Worm (Caenorhabditis elegans) whole organism, young adult: Measurements from ENCODE around the gene K10D11.5.

ENCODE experiments used
- B0261.1 ChIP-seq: sonication (generic microtip); optimal IDR thresholded peaks from 2 replicates; lab custom pipeline; 2016; ENCODE audit warnings: mild to moderate bottlenecking, missing genetic modification characterization, moderate library complexity, missing compliant biosample characterization
- B0336.3 ChIP-seq: fragments of 200-800 bp; sonication (Bioruptor generic); IDR thresholded peaks from 2 replicates; pipeline ENCODE4 v1.3.6; 2022; ENCODE audit warnings: missing genetic modification characterization, missing compliant biosample characterization
- F37B4.10 ChIP-seq: fragments of 200-800 bp; sonication (Bioruptor generic); IDR thresholded peaks from 2 replicates; pipeline ENCODE4 v1.3.6; 2022; ENCODE audit warnings: missing genetic modification characterization, missing compliant biosample characterization
- F49E8.2 ChIP-seq: sonication (generic microtip); optimal IDR thresholded peaks from 3 replicates; lab custom pipeline; 2017; ENCODE audit warnings: missing genetic modification characterization, mild to moderate bottlenecking, missing compliant biosample characterization, antibody characterized with exemption, moderate library complexity; ENCODE audit not compliant: insufficient read depth
- F52B5.7 ChIP-seq: sonication (generic microtip); optimal IDR thresholded peaks from 2 replicates; lab custom pipeline; 2016; ENCODE audit warnings: mild to moderate bottlenecking, missing genetic modification characterization, missing compliant biosample characterization
- F57C9.4 ChIP-seq: sonication (generic microtip); optimal IDR thresholded peaks from 2 replicates; lab custom pipeline; 2017; ENCODE audit warnings: mild to moderate bottlenecking, missing genetic modification characterization, missing compliant biosample characterization
- K11D2.4 ChIP-seq: fragments of 200-800 bp; sonication (Bioruptor generic); IDR thresholded peaks from 2 replicates; pipeline ENCODE4 v1.3.6; 2022; ENCODE audit warnings: missing genetic modification reagents, missing genetic modification characterization, missing compliant biosample characterization
- Y79H2A.3 ChIP-seq: fragments of 200-800 bp; sonication (Bioruptor generic); conservative IDR thresholded peaks from 2 replicates; pipeline ENCODE4 v1.3.6; 2022; ENCODE audit warnings: missing genetic modification reagents, missing genetic modification characterization, missing compliant biosample characterization
- ZK185.1 ChIP-seq: sonication (generic microtip); optimal IDR thresholded peaks from 2 replicates; lab custom pipeline; 2016; ENCODE audit warnings: mild to moderate bottlenecking, missing genetic modification characterization, missing compliant biosample characterization; ENCODE audit not compliant: poor library complexity, severe bottlenecking
- ama-1 ChIP-seq, 3 experiments: fragments of 150-350 bp in 1 of 3; sonication (generic microtip) in 2 of 3; optimal IDR thresholded peaks; 2 replicates each; lab custom pipeline; 2014 to 2018; ENCODE audit warnings: missing biosample characterization in 2 of 3, missing genetic modification characterization in 2 of 3, missing genetic modification reagents in 2 of 3
- athp-1 ChIP-seq: sonication (generic microtip); optimal IDR thresholded peaks from 2 replicates; lab custom pipeline; 2017; ENCODE audit warnings: mild to moderate bottlenecking, missing genetic modification characterization, missing compliant biosample characterization
- attf-6 ChIP-seq: fragments of 200-800 bp; sonication (Bioruptor generic); IDR thresholded peaks from 2 replicates; pipeline ENCODE4 v1.3.6; 2022; ENCODE audit warnings: missing genetic modification reagents, missing genetic modification characterization, missing compliant biosample characterization
- cebp-1 ChIP-seq, 2 experiments: fragments of 200-800 bp in 1 of 2; sonication (Bioruptor generic) in 1 of 2; sonication (generic microtip) in 1 of 2; IDR thresholded peaks in 1 of 2; optimal IDR thresholded peaks in 1 of 2; 2 replicates each; pipeline versions ENCODE4 v1.3.6 to Lab custom; 2017 to 2022; ENCODE audit warnings: missing compliant biosample characterization in 2 of 2, missing genetic modification characterization in 2 of 2, mild to moderate bottlenecking in 1 of 2, missing genetic modification reagents in 1 of 2, moderate library complexity in 1 of 2
- cebp-2 ChIP-seq: fragments of 200-800 bp; sonication (Bioruptor generic); IDR thresholded peaks from 2 replicates; pipeline ENCODE4 v1.3.6; 2022; ENCODE audit warnings: missing genetic modification characterization, missing compliant biosample characterization
- die-1 ChIP-seq: sonication (generic microtip); optimal IDR thresholded peaks from 2 replicates; lab custom pipeline; 2016; ENCODE audit warnings: missing genotype, mild to moderate bottlenecking, missing genetic modification characterization, missing compliant biosample characterization
- dpff-1 ChIP-seq: sonication (generic microtip); optimal IDR thresholded peaks from 2 replicates; lab custom pipeline; 2017; ENCODE audit warnings: mild to moderate bottlenecking, missing genetic modification characterization, missing compliant biosample characterization
- dpl-1 ChIP-seq: fragments of 150-350 bp; optimal IDR thresholded peaks from 2 replicates; lab custom pipeline; 2014; ENCODE audit warnings: missing biosample characterization, missing genetic modification reagents, missing genetic modification characterization
- egl-18 ChIP-seq: fragments of 200-800 bp; sonication (Bioruptor generic); IDR thresholded peaks from 2 replicates; pipeline ENCODE4 v1.3.6; 2022; ENCODE audit warnings: missing genetic modification reagents, missing genetic modification characterization, missing compliant biosample characterization
- egrh-3 ChIP-seq: fragments of 200-800 bp; sonication (Bioruptor generic); IDR thresholded peaks from 2 replicates; pipeline ENCODE4 v1.3.6; 2022; ENCODE audit warnings: missing genetic modification reagents, missing genetic modification characterization, missing compliant biosample characterization
- gei-17 ChIP-seq: fragments of 200-800 bp; sonication (Bioruptor generic); optimal IDR thresholded peaks from 2 replicates; lab custom pipeline; 2018; ENCODE audit warnings: mild to moderate bottlenecking, missing genetic modification characterization, missing compliant biosample characterization
- hlh-12 ChIP-seq: sonication (generic microtip); optimal IDR thresholded peaks from 2 replicates; lab custom pipeline; 2016; ENCODE audit warnings: missing genetic modification characterization, missing compliant biosample characterization
- hlh-26 ChIP-seq: fragments of 200-800 bp; sonication (Bioruptor generic); conservative IDR thresholded peaks from 2 replicates; pipeline ENCODE4 v1.3.6; 2022; ENCODE audit warnings: missing genetic modification reagents, missing genetic modification characterization, missing compliant biosample characterization
- hrde-1 ChIP-seq: sonication (generic microtip); optimal IDR thresholded peaks from 2 replicates; lab custom pipeline; 2016; ENCODE audit warnings: missing genetic modification characterization, mild to moderate bottlenecking, missing compliant biosample characterization, moderate library complexity, missing genotype, missing genetic modification reagents, borderline replicate concordance
- let-607 ChIP-seq, 2 experiments: fragments of 200-800 bp in 1 of 2; sonication (Bioruptor generic) in 1 of 2; sonication (generic microtip) in 1 of 2; optimal IDR thresholded peaks; 2 replicates each; lab custom pipeline; 2016 to 2018; ENCODE audit warnings: mild to moderate bottlenecking in 2 of 2, missing compliant biosample characterization in 2 of 2, missing genetic modification characterization in 2 of 2, moderate library complexity in 2 of 2, missing genotype in 1 of 2
- lin-26 ChIP-seq: fragments of 200-800 bp; sonication (Bioruptor generic); IDR thresholded peaks from 2 replicates; pipeline ENCODE4 v1.3.6; 2022; ENCODE audit warnings: missing genetic modification reagents, missing genetic modification characterization, missing compliant biosample characterization
- madf-3 ChIP-seq: fragments of 200-800 bp; sonication (Bioruptor generic); IDR thresholded peaks from 2 replicates; pipeline ENCODE4 v1.3.6; 2022; ENCODE audit warnings: missing genetic modification reagents, missing genetic modification characterization, missing compliant biosample characterization
- nhr-80 ChIP-seq: sonication (generic microtip); optimal IDR thresholded peaks from 2 replicates; lab custom pipeline; 2016; ENCODE audit warnings: missing genetic modification characterization, missing compliant biosample characterization
- rcor-1 ChIP-seq: fragments of 200-800 bp; sonication (Bioruptor generic); IDR thresholded peaks from 2 replicates; pipeline ENCODE4 v1.3.6; 2022; ENCODE audit warnings: missing genetic modification reagents, missing genetic modification characterization, missing compliant biosample characterization
- snpc-1.1 ChIP-seq: sonication (generic microtip); optimal IDR thresholded peaks from 2 replicates; lab custom pipeline; 2017; ENCODE audit warnings: missing genetic modification characterization, mild to moderate bottlenecking, missing compliant biosample characterization, antibody characterized with exemption, moderate library complexity, missing genotype, missing genetic modification reagents; ENCODE audit not compliant: insufficient read depth
- snpc-3.4 ChIP-seq: sonication (generic microtip); optimal IDR thresholded peaks from 2 replicates; lab custom pipeline; 2017; ENCODE audit warnings: missing genetic modification characterization, mild to moderate bottlenecking, missing compliant biosample characterization, antibody characterized with exemption, moderate library complexity, missing genotype, missing genetic modification reagents
- snpc-4 ChIP-seq, 5 experiments: fragments of 150-350 bp in 1 of 5; sonication (generic microtip) in 4 of 5; optimal IDR thresholded peaks; 2 replicates each; lab custom pipeline; 2014 to 2018; ENCODE audit warnings: missing genetic modification characterization in 5 of 5, missing biosample characterization in 3 of 5, antibody characterized with exemption in 2 of 5, mild to moderate bottlenecking in 2 of 5, missing compliant biosample characterization in 2 of 5, missing genotype in 2 of 5, moderate library complexity in 2 of 5, missing genetic modification reagents in 1 of 5
- tbp1 ChIP-seq: fragments of 200-800 bp; sonication (Bioruptor generic); optimal IDR thresholded peaks from 2 replicates; lab custom pipeline; 2018; ENCODE audit warnings: mild to moderate bottlenecking, missing genetic modification characterization, missing compliant biosample characterization
- xnd-1 ChIP-seq: sonication (generic microtip); optimal IDR thresholded peaks from 2 replicates; lab custom pipeline; 2016; ENCODE audit warnings: missing genotype, missing genetic modification reagents, missing genetic modification characterization, missing compliant biosample characterization
- zfh-2 ChIP-seq: fragments of 200-800 bp; sonication (Bioruptor generic); conservative IDR thresholded peaks from 2 replicates; pipeline ENCODE4 v1.3.6; 2022; ENCODE audit warnings: missing genetic modification reagents, missing genetic modification characterization, missing compliant biosample characterization
- ztf-22 ChIP-seq: fragments of 200-800 bp; sonication (Bioruptor generic); optimal IDR thresholded peaks from 2 replicates; lab custom pipeline; 2018; ENCODE audit warnings: mild to moderate bottlenecking, missing genetic modification characterization, moderate library complexity, missing compliant biosample characterization
- ztf-28 ChIP-seq: fragments of 200-800 bp; sonication (Bioruptor generic); IDR thresholded peaks from 2 replicates; pipeline ENCODE4 v1.3.6; 2022; ENCODE audit warnings: missing genetic modification reagents, missing genetic modification characterization, missing compliant biosample characterization

Gene K10D11.5

ce11 chrIV:12991629-12992028 lies at the start of gene K10D11.5:
TSS of gene K10D11.5 (minus strand) at chrIV:12991843.
- TF ChIP-seq snpc-1.1 (no peak), let-607 (tag; optimal IDR thresholded peaks at IDR 0.05; lab: Kevin White, UChicago) (peak in 1 of 2 experiments; percentile 60), ztf-22 (no peak), die-1 (tag; lab: Kevin White, UChicago) (no peak), gei-17 (GFP tag; lab: Kevin White, UChicago) (no peak), nhr-80 (tag; lab: Kevin White, UChicago) (peak; percentile 71), egrh-3 (GFP tag; lab: Robert Waterston, UW) (no peak)

ce11 chrIV:13038888-13039287 lies 47.2 kb upstream of the K10D11.5 start, which contains the start of gene F49E11.2:
TSS of gene F49E11.2 (minus strand) at chrIV:13038988.
- TF ChIP-seq cebp-2 (GFP tag; lab: Robert Waterston, UW), result 0 out of 2 replicates have a peak, but pooled peaks have one; percentile 67
- no peak for TF ChIP-seq B0336.3 (GFP tag; lab: Robert Waterston, UW)
- TF ChIP-seq, all 124 proteins: peak for 1

DNA sequence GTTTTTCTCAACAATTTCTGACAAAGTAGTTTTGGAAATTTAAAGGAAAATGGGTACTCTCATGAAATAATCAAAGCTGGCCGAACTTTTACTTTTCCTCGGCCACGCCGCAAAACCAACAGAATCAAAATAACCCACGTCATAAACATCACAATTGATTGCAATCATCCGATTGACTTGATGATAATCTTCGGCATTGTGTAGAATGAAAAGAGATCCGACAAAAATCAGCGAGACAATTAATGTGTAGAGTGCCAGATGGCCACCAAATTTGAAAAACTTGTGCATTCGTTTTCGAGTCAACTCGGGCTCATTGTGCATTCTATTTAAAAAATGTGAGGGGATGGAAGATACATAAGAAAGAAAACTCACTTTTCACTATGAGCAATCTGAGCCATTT lies 45.2 kb upstream of the K10D11.5 start:
- TF ChIP-seq tbp1 (GFP tag; lab: Kevin White, UChicago) (no peak), F57C9.4 (tag; lab: Kevin White, UChicago) (no peak), dpl-1 (GFP tag; lab: Kevin White, UChicago) (no peak), rcor-1 (GFP tag; lab: Robert Waterston, UW) (no peak), xnd-1 (tag; lab: Kevin White, UChicago) (no peak), hlh-12 (tag; lab: Kevin White, UChicago) (no peak)

ce11 chrIV:13035302-13035701 lies 43.7 kb upstream of the K10D11.5 start:
- TF ChIP-seq madf-3 (GFP tag; lab: Robert Waterston, UW), result 0 out of 2 replicates have a peak, but pooled peaks have one; percentile 32
- TF ChIP-seq cebp-1 (GFP tag; IDR thresholded peaks at IDR 0.05; lab: Robert Waterston, UW), result no peak
- peak; percentile 14 for TF ChIP-seq cebp-1 (tag; optimal IDR thresholded peaks at IDR 0.05; lab: Kevin White, UChicago)
- TF ChIP-seq egrh-3 (GFP tag; lab: Robert Waterston, UW), result no peak
- no peak for TF ChIP-seq F37B4.10
- TF ChIP-seq B0336.3 (GFP tag; lab: Robert Waterston, UW), result peak; percentile 40; the same call in 1 of the 2 replicates
- TF ChIP-seq hrde-1, result peak; percentile 37
- 0 out of 2 replicates have a peak, but pooled peaks have one; percentile 20 for TF ChIP-seq attf-6 (GFP tag; lab: Robert Waterston, UW)
- no peak for TF ChIP-seq ama-1 (optimal IDR thresholded peaks at IDR 0.05; lab: Kevin White, UChicago)
- peak in 1 of 2 experiments; percentile 32 for TF ChIP-seq ama-1 (GFP tag; optimal IDR thresholded peaks at IDR 0.05; lab: Kevin White, UChicago)
- peak; percentile 40 for TF ChIP-seq athp-1
- TF ChIP-seq F49E8.2 (tag; lab: Kevin White, UChicago), result peak; percentile 11
- no peak for TF ChIP-seq hlh-26
- peak; percentile 73 for TF ChIP-seq F52B5.7 (tag; lab: Kevin White, UChicago)
- TF ChIP-seq Y79H2A.3, result peak; percentile 52; the same call in 1 of the 2 replicates
- no peak for TF ChIP-seq ztf-28 (GFP tag; lab: Robert Waterston, UW)
- no peak for TF ChIP-seq snpc-4 (GFP tag; optimal IDR thresholded peaks at IDR 0.05; lab: Kevin White, UChicago)
- peak in 1 of 4 experiments; percentile 19 for TF ChIP-seq snpc-4 (tag; optimal IDR thresholded peaks at IDR 0.05; lab: Kevin White, UChicago)

ce11 chrIV:13033516-13033915 lies 41.9 kb upstream of the K10D11.5 start:
- TF ChIP-seq zfh-2, result peak; percentile 65
- no peak for TF ChIP-seq K11D2.4 (GFP tag; lab: Robert Waterston, UW)
- TF ChIP-seq F52B5.7 (tag; lab: Kevin White, UChicago), result peak; percentile 25
- no peak for TF ChIP-seq snpc-3.4
- TF ChIP-seq B0261.1, result no peak
- 0 out of 2 replicates have a peak, but pooled peaks have one; percentile 30 for TF ChIP-seq madf-3 (GFP tag; lab: Robert Waterston, UW)
- TF ChIP-seq egl-18 (GFP tag; lab: Robert Waterston, UW), result 0 out of 2 replicates have a peak, but pooled peaks have one; percentile 47
- TF ChIP-seq cebp-2 (GFP tag; lab: Robert Waterston, UW), result 0 out of 2 replicates have a peak, but pooled peaks have one; percentile 86
- no peak for TF ChIP-seq lin-26 (GFP tag; lab: Robert Waterston, UW)
- TF ChIP-seq dpff-1, result no peak
- no peak for TF ChIP-seq ZK185.1 (tag; lab: Kevin White, UChicago)
- TF ChIP-seq, all 124 proteins: peak for 5
